Worm (Caenorhabditis elegans) whole organism, young adult: Measurements from ENCODE around the gene C05E4.7.

Source experiments
- B0336.3 ChIP-seq: fragments of 200-800 bp; sonication (Bioruptor generic); IDR thresholded peaks from 2 replicates; pipeline ENCODE4 v1.3.6; 2022; ENCODE audit warnings: missing genetic modification characterization, missing compliant biosample characterization
- C06A6.2 ChIP-seq: fragments of 200-800 bp; sonication (Bioruptor generic); conservative IDR thresholded peaks from 2 replicates; pipeline ENCODE4 v1.3.6; 2022; ENCODE audit warnings: missing genetic modification characterization, missing compliant biosample characterization
- D2030.7 ChIP-seq: fragments of 200-800 bp; sonication (Bioruptor generic); IDR thresholded peaks from 2 replicates; pipeline ENCODE4 v1.3.6; 2022; ENCODE audit warnings: missing genetic modification reagents, missing genetic modification characterization, missing compliant biosample characterization
- F23B12.7 ChIP-seq: sonication (generic microtip); optimal IDR thresholded peaks from 2 replicates; lab custom pipeline; 2017; ENCODE audit warnings: missing genetic modification characterization, mild to moderate bottlenecking, missing compliant biosample characterization, antibody characterized with exemption, moderate library complexity; ENCODE audit not compliant: insufficient read depth
- F33H1.4 ChIP-seq: fragments of 200-800 bp; sonication (Bioruptor generic); IDR thresholded peaks from 2 replicates; pipeline ENCODE4 v1.3.6; 2022; ENCODE audit warnings: missing genetic modification reagents, missing genetic modification characterization, missing compliant biosample characterization
- F37B4.10 ChIP-seq: fragments of 200-800 bp; sonication (Bioruptor generic); IDR thresholded peaks from 2 replicates; pipeline ENCODE4 v1.3.6; 2022; ENCODE audit warnings: missing genetic modification characterization, missing compliant biosample characterization
- F49E8.2 ChIP-seq: sonication (generic microtip); optimal IDR thresholded peaks from 3 replicates; lab custom pipeline; 2017; ENCODE audit warnings: missing genetic modification characterization, mild to moderate bottlenecking, missing compliant biosample characterization, antibody characterized with exemption, moderate library complexity; ENCODE audit not compliant: insufficient read depth
- T07F8.4 ChIP-seq: sonication (generic microtip); optimal IDR thresholded peaks from 2 replicates; lab custom pipeline; 2016; ENCODE audit warnings: mild to moderate bottlenecking, missing genetic modification characterization, moderate library complexity, missing compliant biosample characterization
- Y53F4B.3 ChIP-seq: fragments of 200-800 bp; sonication (Bioruptor generic); IDR thresholded peaks from 2 replicates; pipeline ENCODE4 v1.3.6; 2022; ENCODE audit warnings: missing genetic modification reagents, missing genetic modification characterization, missing compliant biosample characterization
- Y56A3A.18 ChIP-seq: fragments of 200-800 bp; sonication (Bioruptor generic); IDR thresholded peaks from 2 replicates; pipeline ENCODE4 v1.3.6; 2022; ENCODE audit warnings: missing genetic modification reagents, missing genetic modification characterization, missing compliant biosample characterization
- ZK185.1 ChIP-seq: sonication (generic microtip); optimal IDR thresholded peaks from 2 replicates; lab custom pipeline; 2016; ENCODE audit warnings: mild to moderate bottlenecking, missing genetic modification characterization, missing compliant biosample characterization; ENCODE audit not compliant: poor library complexity, severe bottlenecking
- aptf-3 ChIP-seq: fragments of 200-800 bp; sonication (Bioruptor generic); IDR thresholded peaks from 2 replicates; pipeline ENCODE4 v1.3.6; 2022; ENCODE audit warnings: missing genetic modification characterization, missing compliant biosample characterization
- athp-1 ChIP-seq: sonication (generic microtip); optimal IDR thresholded peaks from 2 replicates; lab custom pipeline; 2017; ENCODE audit warnings: mild to moderate bottlenecking, missing genetic modification characterization, missing compliant biosample characterization
- attf-3 ChIP-seq: fragments of 200-800 bp; sonication (Bioruptor generic); conservative IDR thresholded peaks from 2 replicates; pipeline ENCODE4 v1.3.6; 2022; ENCODE audit warnings: missing genetic modification reagents, missing genetic modification characterization, missing compliant biosample characterization
- attf-6 ChIP-seq: fragments of 200-800 bp; sonication (Bioruptor generic); IDR thresholded peaks from 2 replicates; pipeline ENCODE4 v1.3.6; 2022; ENCODE audit warnings: missing genetic modification reagents, missing genetic modification characterization, missing compliant biosample characterization
- ccch-3 ChIP-seq: fragments of 200-800 bp; sonication (Bioruptor generic); optimal IDR thresholded peaks from 2 replicates; lab custom pipeline; 2018; ENCODE audit warnings: mild to moderate bottlenecking, missing genetic modification characterization, missing compliant biosample characterization
- cebp-1 ChIP-seq, 2 experiments: fragments of 200-800 bp in 1 of 2; sonication (Bioruptor generic) in 1 of 2; sonication (generic microtip) in 1 of 2; IDR thresholded peaks in 1 of 2; optimal IDR thresholded peaks in 1 of 2; 2 replicates each; pipeline versions ENCODE4 v1.3.6 to Lab custom; 2017 to 2022; ENCODE audit warnings: missing compliant biosample characterization in 2 of 2, missing genetic modification characterization in 2 of 2, mild to moderate bottlenecking in 1 of 2, missing genetic modification reagents in 1 of 2, moderate library complexity in 1 of 2
- die-1 ChIP-seq: sonication (generic microtip); optimal IDR thresholded peaks from 2 replicates; lab custom pipeline; 2016; ENCODE audit warnings: missing genotype, mild to moderate bottlenecking, missing genetic modification characterization, missing compliant biosample characterization
- dox-1 ChIP-seq: fragments of 200-800 bp; sonication (Bioruptor generic); IDR thresholded peaks from 2 replicates; pipeline ENCODE4 v1.3.6; 2022; ENCODE audit warnings: missing genetic modification reagents, missing genetic modification characterization, missing compliant biosample characterization
- egl-18 ChIP-seq: fragments of 200-800 bp; sonication (Bioruptor generic); IDR thresholded peaks from 2 replicates; pipeline ENCODE4 v1.3.6; 2022; ENCODE audit warnings: missing genetic modification reagents, missing genetic modification characterization, missing compliant biosample characterization
- egl-44 ChIP-seq: fragments of 200-800 bp; sonication (Bioruptor generic); IDR thresholded peaks from 2 replicates; pipeline ENCODE4 v1.3.6; 2022; ENCODE audit warnings: missing genetic modification reagents, missing genetic modification characterization, missing compliant biosample characterization
- gei-17 ChIP-seq: fragments of 200-800 bp; sonication (Bioruptor generic); optimal IDR thresholded peaks from 2 replicates; lab custom pipeline; 2018; ENCODE audit warnings: mild to moderate bottlenecking, missing genetic modification characterization, missing compliant biosample characterization
- hmg-1.2 ChIP-seq: fragments of 200-800 bp; sonication (Bioruptor generic); IDR thresholded peaks from 2 replicates; pipeline ENCODE4 v1.3.6; 2022; ENCODE audit warnings: missing genetic modification reagents, missing genetic modification characterization, missing compliant biosample characterization
- lin-35 ChIP-seq, 3 experiments: fragments of 150-350 bp in 2 of 3; sonication (generic microtip) in 1 of 3; optimal IDR thresholded peaks; 2 replicates each; lab custom pipeline; 2014 to 2018; ENCODE audit warnings: missing biosample characterization in 3 of 3, missing genetic modification characterization in 3 of 3, missing genetic modification reagents in 3 of 3
- lsl-1 ChIP-seq: fragments of 200-800 bp; sonication (Bioruptor generic); optimal IDR thresholded peaks from 2 replicates; lab custom pipeline; 2018; ENCODE audit warnings: mild to moderate bottlenecking, missing genetic modification characterization, moderate library complexity, missing compliant biosample characterization
- madf-3 ChIP-seq: fragments of 200-800 bp; sonication (Bioruptor generic); IDR thresholded peaks from 2 replicates; pipeline ENCODE4 v1.3.6; 2022; ENCODE audit warnings: missing genetic modification reagents, missing genetic modification characterization, missing compliant biosample characterization
- madf-8 ChIP-seq: fragments of 200-800 bp; sonication (Bioruptor generic); conservative IDR thresholded peaks from 2 replicates; pipeline ENCODE4 v1.3.6; 2022; ENCODE audit warnings: missing genetic modification reagents, missing genetic modification characterization, missing compliant biosample characterization
- mxl-1 ChIP-seq: sonication (generic microtip); optimal IDR thresholded peaks from 2 replicates; lab custom pipeline; 2016; ENCODE audit warnings: missing genetic modification characterization, missing compliant biosample characterization
- nfyb-1 ChIP-seq: fragments of 200-800 bp; sonication (Bioruptor generic); IDR thresholded peaks from 2 replicates; pipeline ENCODE4 v1.3.6; 2022; ENCODE audit warnings: missing genetic modification reagents, missing genetic modification characterization, missing compliant biosample characterization
- nhr-80 ChIP-seq: sonication (generic microtip); optimal IDR thresholded peaks from 2 replicates; lab custom pipeline; 2016; ENCODE audit warnings: missing genetic modification characterization, missing compliant biosample characterization
- rcor-1 ChIP-seq: fragments of 200-800 bp; sonication (Bioruptor generic); IDR thresholded peaks from 2 replicates; pipeline ENCODE4 v1.3.6; 2022; ENCODE audit warnings: missing genetic modification reagents, missing genetic modification characterization, missing compliant biosample characterization
- rec-8 ChIP-seq, 2 experiments: sonication (generic microtip); optimal IDR thresholded peaks; 2 replicates each; lab custom pipeline; 2016; ENCODE audit warnings: mild to moderate bottlenecking in 2 of 2, missing genetic modification characterization in 2 of 2, missing genetic modification reagents in 2 of 2, missing genotype in 2 of 2, missing biosample characterization in 1 of 2, missing compliant biosample characterization in 1 of 2, moderate library complexity in 1 of 2
- tlf-1 ChIP-seq: fragments of 200-800 bp; sonication (Bioruptor generic); optimal IDR thresholded peaks from 2 replicates; lab custom pipeline; 2018; ENCODE audit warnings: mild to moderate bottlenecking, missing genetic modification characterization, missing compliant biosample characterization
- xnd-1 ChIP-seq: sonication (generic microtip); optimal IDR thresholded peaks from 2 replicates; lab custom pipeline; 2016; ENCODE audit warnings: missing genotype, missing genetic modification reagents, missing genetic modification characterization, missing compliant biosample characterization
- ztf-18 ChIP-seq: sonication (generic microtip); optimal IDR thresholded peaks from 2 replicates; lab custom pipeline; 2016; ENCODE audit warnings: missing genotype, mild to moderate bottlenecking, missing genetic modification characterization, missing compliant biosample characterization
- ztf-28 ChIP-seq: fragments of 200-800 bp; sonication (Bioruptor generic); IDR thresholded peaks from 2 replicates; pipeline ENCODE4 v1.3.6; 2022; ENCODE audit warnings: missing genetic modification reagents, missing genetic modification characterization, missing compliant biosample characterization
- ztf-6 ChIP-seq: fragments of 200-800 bp; sonication (Bioruptor generic); IDR thresholded peaks from 2 replicates; pipeline ENCODE4 v1.3.6; 2022; ENCODE audit warnings: missing genetic modification reagents, missing genetic modification characterization, missing compliant biosample characterization

C05E4.7 gene

DNA sequence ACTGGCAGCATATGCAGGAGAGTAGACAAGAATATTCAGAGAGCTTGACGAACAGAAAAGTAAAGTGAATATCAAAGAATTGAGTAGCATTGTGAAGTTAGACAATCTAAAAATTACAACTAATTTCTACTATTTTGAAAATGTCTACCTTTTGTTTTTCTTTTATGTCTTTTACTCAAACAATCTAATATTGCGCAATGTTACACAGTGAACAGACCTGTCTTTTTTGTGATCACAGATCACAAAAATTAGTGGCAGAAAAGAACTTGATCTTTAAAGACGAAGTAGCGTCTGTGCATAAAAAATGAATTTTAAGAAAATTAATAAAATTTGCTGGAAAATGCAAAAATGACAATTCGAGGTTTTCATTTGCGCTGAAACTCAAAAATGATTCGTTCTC lies 42.9 kb upstream of the C05E4.7 start:
- TF ChIP-seq ztf-6 (no peak), B0336.3 (GFP tag; lab: Robert Waterston, UW) (no peak), madf-8 (GFP tag; lab: Robert Waterston, UW) (no peak), D2030.7 (GFP tag; lab: Robert Waterston, UW) (no peak), Y56A3A.18 (no peak), xnd-1 (no peak), athp-1 (no peak), aptf-3 (GFP tag; lab: Robert Waterston, UW) (no peak), dox-1 (GFP tag; lab: Robert Waterston, UW) (no peak), egl-44 (GFP tag; lab: Robert Waterston, UW) (no peak), rec-8 (tag; optimal IDR thresholded peaks at IDR 0.05; lab: Kevin White, UChicago) (no peak), nfyb-1 (GFP tag; lab: Robert Waterston, UW) (no peak), F37B4.10 (GFP tag; lab: Robert Waterston, UW) (no peak), C06A6.2 (GFP tag; lab: Robert Waterston, UW) (no peak), ccch-3 (no peak), ztf-18 (no peak), ZK185.1 (tag; lab: Kevin White, UChicago) (no peak), T07F8.4 (no peak), ztf-28 (no peak)

DNA sequence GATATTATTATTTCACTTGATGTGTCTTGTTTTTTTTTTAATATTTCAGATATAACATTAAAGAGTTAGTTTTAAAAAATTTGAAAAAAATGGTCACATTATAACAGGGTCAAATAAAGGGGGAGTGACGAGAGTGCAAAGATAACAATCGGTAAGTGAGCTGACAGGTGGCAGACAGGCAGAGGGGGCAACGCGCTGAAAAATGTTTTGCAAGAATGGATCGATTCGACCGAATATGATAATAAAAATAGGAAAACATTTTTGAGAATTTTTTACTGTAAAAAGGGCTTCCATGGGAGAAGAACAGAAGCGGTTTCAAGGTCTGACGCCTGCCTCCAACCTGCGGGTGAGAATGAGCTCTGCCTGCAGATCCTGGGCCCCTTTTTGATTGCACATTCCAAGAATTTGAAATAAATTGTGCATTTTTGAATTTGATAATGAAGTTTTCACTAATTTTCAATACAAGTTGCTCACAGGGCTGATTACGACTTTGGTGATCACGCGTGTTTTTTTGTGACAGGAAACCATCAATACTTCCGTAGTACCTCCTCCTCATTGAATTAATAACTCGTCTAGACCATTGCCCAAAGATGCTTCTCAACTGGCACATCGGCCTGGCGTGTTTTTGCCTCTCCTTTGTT lies 42.3 kb upstream of the C05E4.7 start, which contains the start of the genes ugt-29 and srx-5:
TSS of gene ugt-29 (minus strand) at position 101 of the 641 bp plus-strand sequence.
TSS of gene srx-5 (plus strand) at position 591 of the 641 bp plus-strand sequence.
- peak; percentile 39 for TF ChIP-seq nhr-80 (tag; lab: Kevin White, UChicago)
- no peak for TF ChIP-seq rcor-1 (GFP tag; lab: Robert Waterston, UW)

DNA sequence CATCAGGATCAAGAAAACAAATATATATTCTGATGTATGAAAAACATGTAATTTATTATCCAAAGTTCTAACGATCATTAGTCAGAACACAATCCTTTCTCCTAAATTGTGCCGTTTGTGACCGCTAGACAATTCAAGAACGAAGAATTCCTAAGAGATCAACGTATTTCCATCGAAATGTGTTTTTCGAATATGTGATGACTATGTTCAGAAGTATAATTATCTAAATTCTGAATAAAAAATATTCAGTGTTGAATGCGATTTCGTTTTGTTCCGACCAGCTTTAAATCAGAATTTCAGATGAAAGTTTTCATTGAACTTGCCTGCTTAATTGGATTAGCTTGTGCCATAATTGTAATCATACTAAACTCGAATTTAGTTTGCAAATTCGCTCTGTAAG lies 39.7 kb upstream of the C05E4.7 start, which contains the start of gene srbc-37:
TSS of gene srbc-37 (plus strand) at position 301 of the 400 bp plus-strand sequence.
- TF ChIP-seq F33H1.4 (no peak), lin-35 (GFP tag; optimal IDR thresholded peaks at IDR 0.05; lab: Kevin White, UChicago) (no peak), madf-3 (GFP tag; lab: Robert Waterston, UW) (no peak), attf-6 (GFP tag; lab: Robert Waterston, UW) (no peak), mxl-1 (no peak), gei-17 (no peak), Y53F4B.3 (no peak), cebp-1 (GFP tag; IDR thresholded peaks at IDR 0.05; lab: Robert Waterston, UW) (no peak), cebp-1 (tag; optimal IDR thresholded peaks at IDR 0.05; lab: Kevin White, UChicago) (no peak), hmg-1.2 (GFP tag; lab: Robert Waterston, UW) (no peak), F37B4.10 (GFP tag; lab: Robert Waterston, UW) (no peak), nhr-80 (tag; lab: Kevin White, UChicago) (no peak), lsl-1 (GFP tag; lab: Kevin White, UChicago) (no peak), attf-3 (GFP tag; lab: Robert Waterston, UW) (no peak), die-1 (no peak), F49E8.2 (no peak), egl-18 (GFP tag; lab: Robert Waterston, UW) (no peak), F23B12.7 (tag; lab: Kevin White, UChicago) (no peak), C06A6.2 (GFP tag; lab: Robert Waterston, UW) (no peak), tlf-1 (GFP tag; lab: Kevin White, UChicago) (no peak), nfyb-1 (GFP tag; lab: Robert Waterston, UW) (no peak)
